Worm (Caenorhabditis elegans) whole organism, midembryonic: ENCODE results near the gene srx-82.

Experiments
- klf-2 ChIP-seq: fragments of 200-800 bp; sonication (Bioruptor generic); conservative IDR thresholded peaks from 2 replicates; pipeline ENCODE4 v1.3.6; 2022; ENCODE audit warnings: missing genetic modification reagents, missing genetic modification characterization, missing compliant biosample characterization
- med-1 ChIP-seq: sonication (generic microtip); optimal IDR thresholded peaks from 2 replicates; lab custom pipeline; 2017; ENCODE audit warnings: missing genetic modification characterization, mild to moderate bottlenecking, missing compliant biosample characterization, antibody characterized with exemption, missing genetic modification reagents; ENCODE audit not compliant: insufficient read depth
- tab-1 ChIP-seq: fragments of 200-800 bp; sonication (Bioruptor generic); IDR thresholded peaks from 2 replicates; pipeline ENCODE4 v1.3.6; 2022; ENCODE audit warnings: missing genetic modification characterization, missing compliant biosample characterization
- ztf-23 ChIP-seq: fragments of 200-800 bp; sonication (Bioruptor generic); IDR thresholded peaks from 2 replicates; pipeline ENCODE4 v1.3.6; 2022; ENCODE audit warnings: missing genetic modification reagents, missing genetic modification characterization, missing compliant biosample characterization
- ztf-29 ChIP-seq: fragments of 200-800 bp; sonication (Bioruptor generic); IDR thresholded peaks from 2 replicates; pipeline ENCODE4 v1.3.6; 2022; ENCODE audit warnings: missing genetic modification reagents, missing genetic modification characterization, missing compliant biosample characterization

DNA sequence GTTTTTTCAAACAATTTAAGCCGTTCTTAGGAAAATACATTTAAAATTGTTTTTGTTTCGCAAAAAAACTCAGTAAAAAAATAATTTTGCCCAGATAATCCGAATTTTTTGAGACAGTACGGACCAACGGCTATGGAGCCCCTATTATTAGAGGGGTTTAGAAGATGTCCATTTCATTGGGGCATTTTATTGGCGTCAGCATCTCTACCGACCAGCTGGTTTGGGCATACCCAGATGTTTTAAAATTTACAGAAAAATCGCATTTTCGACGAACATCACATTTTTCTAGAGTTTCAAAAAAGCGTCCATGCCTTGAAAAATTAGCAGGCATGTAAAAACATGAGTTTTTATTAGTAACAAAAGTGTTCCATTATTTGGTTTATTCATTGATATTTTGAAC, 48.2 kb upstream of the srx-82 start:
- TF ChIP-seq ztf-23, result 0 out of 2 replicates have a peak, but pooled peaks have one; percentile 29
- no peak for TF ChIP-seq tab-1 (GFP tag; lab: Robert Waterston, UW)
- TF ChIP-seq klf-2 (GFP tag; lab: Robert Waterston, UW), result no peak
- TF ChIP-seq ztf-29 (GFP tag; lab: Robert Waterston, UW), result no peak
- no peak for TF ChIP-seq med-1
